Worm (Caenorhabditis elegans): Measurements from ENCODE around the gene C16C8.4.

ce11 chrII:3414383-3414910 lies 29.7 kb downstream of the C16C8.4 start, which contains the start of the genes F18A12.7 and F18A12.2:
- TF ChIP-seq nhr-77 (tag; optimal IDR thresholded peaks at IDR 0.05), result no peak
- no peak for TF ChIP-seq lin-13 (GFP tag; optimal IDR thresholded peaks at IDR 0.05)
- TF ChIP-seq zag-1 (tag; optimal IDR thresholded peaks at IDR 0.05), result no peak
- no peak for TF ChIP-seq lsy-2 (tag; optimal IDR thresholded peaks at IDR 0.05)
